Fruit fly (Drosophila melanogaster) whole organism, wandering third instar larva: ENCODE measurements around the gene CG31360.

Source experiments
- CG32264 ChIP-seq: fragments of 200-800 bp; sonication (Bioruptor generic); optimal IDR thresholded peaks from 2 replicates; lab custom pipeline; 2016; ENCODE audit warnings: missing biosample characterization, missing genetic modification characterization
- Dif ChIP-seq: fragments of 200-275, 200-300 bp; sonication (Bioruptor generic); optimal IDR thresholded peaks from 2 replicates; lab custom pipeline; 2018; ENCODE audit warnings: missing biosample characterization, missing genetic modification characterization; ENCODE audit not compliant: partially characterized antibody
- GATAd ChIP-seq: sonication (Bioruptor generic); optimal IDR thresholded peaks from 2 replicates; lab custom pipeline; 2016; ENCODE audit warnings: missing biosample characterization, missing genetic modification characterization
- Hnf4 ChIP-seq: fragments of 200-800 bp; sonication (Bioruptor generic); optimal IDR thresholded peaks from 2 replicates; lab custom pipeline; 2016; ENCODE audit warnings: missing biosample characterization, mild to moderate bottlenecking, missing genetic modification characterization
- Hr78 ChIP-seq: fragments of >200 bp; optimal IDR thresholded peaks from 2 replicates; lab custom pipeline; 2017; ENCODE audit warnings: missing biosample characterization, missing genetic modification characterization
- Mio ChIP-seq: sonication (Bioruptor generic); optimal IDR thresholded peaks from 2 replicates; lab custom pipeline; 2016; ENCODE audit warnings: missing biosample characterization, missing genetic modification characterization
- brk ChIP-seq: fragments of 200-800 bp; sonication (Bioruptor generic); optimal IDR thresholded peaks from 2 replicates; lab custom pipeline; 2016; ENCODE audit warnings: missing biosample characterization, mild to moderate bottlenecking, missing genetic modification characterization
- ey ChIP-seq: fragments of 200-800 bp; sonication (Bioruptor generic); optimal IDR thresholded peaks from 2 replicates; lab custom pipeline; 2016; ENCODE audit warnings: missing biosample characterization, missing genetic modification characterization
- foxo ChIP-seq, 2 experiments: fragments of 200-800 bp; sonication (Bioruptor generic); optimal IDR thresholded peaks; 2 replicates in 1 of 2; 3 replicates in 1 of 2; lab custom pipeline; 2016 to 2017; ENCODE audit warnings: missing biosample characterization in 2 of 2, missing genetic modification characterization in 2 of 2
- fru ChIP-seq: fragments of 200-800 bp; sonication (Bioruptor generic); optimal IDR thresholded peaks from 3 replicates; lab custom pipeline; 2016; ENCODE audit warnings: missing biosample characterization, mild to moderate bottlenecking, missing genetic modification characterization
- h ChIP-seq: fragments of 200-800 bp; sonication (Bioruptor generic); optimal IDR thresholded peaks from 3 replicates; lab custom pipeline; 2016; ENCODE audit warnings: missing biosample characterization, mild to moderate bottlenecking, missing genetic modification characterization
- pan ChIP-seq: fragments of >200 bp; optimal IDR thresholded peaks from 2 replicates; lab custom pipeline; 2017
- psq ChIP-seq: fragments of 200-800 bp; sonication (Bioruptor generic); optimal IDR thresholded peaks from 3 replicates; lab custom pipeline; 2017; ENCODE audit warnings: missing biosample characterization, mild to moderate bottlenecking, missing genetic modification characterization, moderate library complexity
- woc ChIP-seq: sonication (Bioruptor generic); optimal IDR thresholded peaks from 2 replicates; lab custom pipeline; 2016; ENCODE audit warnings: missing biosample characterization, mild to moderate bottlenecking, missing genetic modification characterization

DNA sequence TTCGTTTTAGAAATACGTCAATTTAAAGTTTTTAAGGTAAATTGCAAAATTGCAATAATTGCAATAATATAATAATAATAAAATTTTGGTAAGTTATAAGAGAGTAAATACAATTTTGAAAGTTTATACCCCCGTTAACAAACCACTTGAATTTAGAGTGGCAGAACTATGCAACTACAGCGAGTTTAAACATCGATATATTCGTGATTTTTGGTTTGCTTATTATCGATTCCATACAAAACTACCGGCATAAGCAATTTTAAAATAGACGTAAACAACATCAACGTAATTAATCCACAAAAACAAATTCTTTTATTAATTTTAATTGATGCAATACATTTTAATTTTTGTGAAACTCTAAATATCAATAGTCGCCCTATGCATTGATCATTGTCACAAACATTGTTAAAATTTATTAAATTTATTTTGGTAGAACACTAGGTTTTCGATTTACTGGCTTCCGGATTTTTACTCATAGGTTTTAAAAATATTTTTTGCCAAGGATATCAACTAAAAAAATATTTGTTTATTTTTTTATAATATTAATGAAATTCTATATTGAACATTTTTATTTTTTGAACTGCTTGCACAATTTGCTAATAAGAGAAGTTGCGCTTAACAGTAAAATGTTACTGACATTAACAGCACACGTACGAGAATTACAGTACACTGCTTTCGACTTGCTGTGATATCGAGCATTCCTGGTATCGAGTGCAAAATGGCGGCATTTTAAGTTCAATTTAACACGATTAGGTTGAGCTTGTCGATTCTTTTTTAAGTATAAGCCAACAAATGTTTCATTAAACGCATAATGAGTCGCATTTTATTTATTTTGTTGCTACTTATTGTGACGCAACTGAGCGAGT lies 34.1 kb downstream of the CG31360 start, which contains the start of gene Pxt:
- TF ChIP-seq Hnf4 (GFP tag; lab: Kevin White, UChicago) (no peak), Dif (no peak), psq (GFP tag; lab: Kevin White, UChicago) (no peak), GATAd (GFP tag; lab: Kevin White, UChicago) (no peak), Mio (GFP tag; lab: Kevin White, UChicago) (no peak), fru (GFP tag; lab: Kevin White, UChicago) (no peak), h (GFP tag; lab: Kevin White, UChicago) (no peak), CG32264 (GFP tag; lab: Kevin White, UChicago) (no peak), brk (GFP tag; lab: Kevin White, UChicago) (no peak), woc (no peak), pan (no peak), ey (GFP tag; lab: Kevin White, UChicago) (no peak), Hr78 (GFP tag; lab: Kevin White, UChicago) (no peak), foxo (GFP tag; optimal IDR thresholded peaks at IDR 0.05; lab: Kevin White, UChicago) (no peak)
